Worm (Caenorhabditis elegans): ENCODE measurements around the gene evl-18.

evl-18 gene

DNA sequence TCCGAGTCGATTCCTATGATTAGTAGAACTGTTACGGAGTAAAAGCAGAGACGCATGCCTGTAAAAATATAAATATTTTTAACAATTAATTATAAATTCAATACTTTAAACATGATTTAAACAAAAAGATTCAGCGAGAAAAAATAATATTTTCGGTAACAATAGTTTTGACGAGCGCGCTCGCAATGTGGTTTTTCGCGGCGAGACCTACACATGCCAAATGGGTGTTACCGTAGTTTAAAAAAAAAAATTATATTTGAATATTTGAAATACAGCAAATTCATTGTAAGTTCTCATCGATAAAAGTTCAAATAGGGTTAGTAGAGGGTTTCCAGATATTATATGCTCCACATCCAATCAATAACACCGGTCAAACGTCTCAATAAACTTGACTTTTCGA lies 8.4 kb downstream of the evl-18 start, which contains the start of gene gldi-5:
Gene gldi-5 (minus strand): TSS at position 58 of the 400 bp plus-strand sequence.
- TF ChIP-seq ceh-45 (GFP tag; IDR thresholded peaks at IDR 0.05), result no peak

DNA sequence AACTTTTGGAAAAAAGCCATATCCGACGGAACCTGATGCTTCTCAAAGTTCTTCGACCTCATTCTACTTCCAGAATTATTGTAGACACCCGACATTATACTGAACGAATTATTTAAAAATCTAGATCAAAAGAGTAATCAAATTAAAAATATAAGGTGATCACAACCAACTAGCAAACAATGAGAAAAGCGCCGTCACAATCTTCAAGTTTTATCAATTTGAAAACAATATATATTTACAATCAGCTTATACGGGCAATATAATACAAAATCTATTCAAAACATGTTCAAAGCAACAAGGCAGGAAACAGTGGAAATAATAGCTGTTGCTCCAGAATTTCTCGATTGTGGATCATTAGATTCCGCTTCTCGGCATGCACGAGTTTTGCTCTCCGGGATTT lies 10.0 kb downstream of the evl-18 start, which contains the start of gene C14B1.12:
Gene C14B1.12 (minus strand): TSS at position 101 of the 400 bp plus-strand sequence.
- TF ChIP-seq hlh-30 (tag; optimal IDR thresholded peaks at IDR 0.05; ENCODE audit: insufficient read depth) (no peak), dve-1 (tag; optimal IDR thresholded peaks at IDR 0.05) (no peak), ztf-16 (tag; optimal IDR thresholded peaks at IDR 0.05) (no peak), ama-1 (optimal IDR thresholded peaks at IDR 0.05) (no peak), pha-2 (tag; optimal IDR thresholded peaks at IDR 0.05) (no peak), tbx-7 (tag; optimal IDR thresholded peaks at IDR 0.05) (no peak), ttx-3 (tag; optimal IDR thresholded peaks at IDR 0.05) (no peak), ref-2 (tag; optimal IDR thresholded peaks at IDR 0.05) (no peak), nhr-11 (tag; optimal IDR thresholded peaks at IDR 0.05) (no peak), elt-2 (tag; optimal IDR thresholded peaks at IDR 0.05) (no peak), tbx-2 (tag; optimal IDR thresholded peaks at IDR 0.05) (no peak), K02D7.2 (tag; optimal IDR thresholded peaks at IDR 0.05) (no peak), ceh-45 (GFP tag; IDR thresholded peaks at IDR 0.05) (no peak), unc-55 (GFP tag; optimal IDR thresholded peaks at IDR 0.05) (no peak), sdc-2 (tag; optimal IDR thresholded peaks at IDR 0.05) (no peak), ceh-34 (tag; optimal IDR thresholded peaks at IDR 0.05) (no peak)

DNA sequence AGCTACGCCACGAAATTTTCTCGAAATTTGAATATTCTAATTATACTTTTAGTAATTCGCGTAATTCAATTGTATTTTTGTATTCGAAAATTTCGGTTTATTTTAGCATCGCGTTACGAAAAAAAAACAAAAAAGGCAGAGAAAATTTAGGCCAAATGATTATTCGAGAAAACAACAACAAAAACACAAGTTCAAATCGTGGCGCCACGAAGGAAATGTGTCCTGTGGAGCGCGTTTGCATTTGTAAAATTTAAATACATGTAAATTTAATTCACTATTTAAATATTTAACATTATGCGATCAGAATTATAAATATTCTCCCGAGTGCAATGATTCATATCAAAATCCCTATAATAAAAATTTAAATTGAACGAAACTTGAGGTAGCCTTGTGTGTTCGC lies 11.1 kb downstream of the evl-18 start:
- TF ChIP-seq K02D7.2 (tag; optimal IDR thresholded peaks at IDR 0.05) (no peak), ceh-18 (tag; optimal IDR thresholded peaks at IDR 0.05) (no peak), mec-3 (tag; optimal IDR thresholded peaks at IDR 0.05; ENCODE audit: borderline replicate concordance) (no peak), elt-2 (tag; optimal IDR thresholded peaks at IDR 0.05) (no peak), ttx-3 (tag; optimal IDR thresholded peaks at IDR 0.05) (no peak), pag-3 (tag; optimal IDR thresholded peaks at IDR 0.05; ENCODE audit: borderline replicate concordance) (no peak), ama-1 (optimal IDR thresholded peaks at IDR 0.05) (no peak), ceh-6 (GFP tag; optimal IDR thresholded peaks at IDR 0.05) (no peak), pha-2 (tag; optimal IDR thresholded peaks at IDR 0.05) (no peak), ceh-2 (tag; optimal IDR thresholded peaks at IDR 0.05) (no peak), Y22D7AL.16 (tag; optimal IDR thresholded peaks at IDR 0.05) (no peak), unc-42 (tag; optimal IDR thresholded peaks at IDR 0.05) (no peak), che-1 (tag; optimal IDR thresholded peaks at IDR 0.05) (no peak), ceh-45 (GFP tag; IDR thresholded peaks at IDR 0.05) (no peak), npax-4 (tag; optimal IDR thresholded peaks at IDR 0.05) (no peak), ceh-31 (tag; optimal IDR thresholded peaks at IDR 0.05) (no peak), ceh-14 (tag; optimal IDR thresholded peaks at IDR 0.05) (no peak)

DNA sequence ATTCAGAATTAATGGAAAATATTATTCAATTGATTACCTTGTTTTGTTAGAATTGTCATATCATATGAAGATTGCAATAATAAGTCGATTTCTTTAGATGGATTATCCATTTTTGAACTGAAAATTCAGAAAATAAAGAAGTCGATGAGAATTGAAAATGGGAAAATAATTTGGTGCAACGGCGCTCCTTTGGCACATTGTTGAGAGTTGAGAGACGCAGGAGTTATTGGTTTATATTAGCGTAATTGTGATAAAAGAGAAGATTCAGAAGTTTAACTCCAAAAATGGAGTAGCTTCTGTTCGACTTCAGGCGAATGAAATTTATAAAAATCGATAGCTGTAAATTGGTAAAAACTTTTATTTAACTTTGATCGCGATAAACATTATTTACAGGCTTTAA lies 15.3 kb downstream of the evl-18 start, which contains the start of gene C14B1.8:
Gene C14B1.8 (minus strand): TSS at position 117 of the 400 bp plus-strand sequence.
- TF ChIP-seq fax-1 (tag; optimal IDR thresholded peaks at IDR 0.05), result no peak
- peak; percentile 95 for TF ChIP-seq unc-42 (tag; optimal IDR thresholded peaks at IDR 0.05)

DNA sequence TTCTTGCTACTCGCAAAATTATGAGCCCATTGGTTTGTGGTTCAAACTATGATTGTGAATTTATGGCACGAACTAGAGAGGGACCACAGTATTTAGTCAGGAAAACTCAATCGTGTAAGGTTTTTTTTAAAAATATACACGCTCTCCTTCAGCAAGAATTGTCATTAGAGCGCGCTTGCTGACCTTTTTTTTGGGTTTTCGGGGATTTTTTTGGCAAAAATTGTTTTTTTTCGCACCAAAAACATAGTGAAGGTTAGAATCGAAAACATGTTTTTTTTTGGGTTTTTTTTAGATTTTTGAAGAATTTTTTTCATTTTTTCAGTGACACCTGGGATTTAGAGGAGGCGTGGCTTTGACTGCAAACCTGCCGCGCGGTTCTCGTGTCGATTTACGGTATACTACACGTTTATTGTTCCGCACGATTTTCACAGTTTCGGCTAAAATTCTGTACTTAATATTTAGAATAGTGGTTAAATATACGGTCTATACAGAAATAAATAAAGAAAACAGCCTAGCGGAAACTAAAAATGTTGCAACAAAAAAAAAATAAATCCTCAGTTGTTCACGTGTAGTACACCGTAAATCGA lies 18.7 kb downstream of the evl-18 start:
- TF ChIP-seq ets-4 (tag; optimal IDR thresholded peaks at IDR 0.05) (no peak), tbx-2 (tag; optimal IDR thresholded peaks at IDR 0.05) (peak; percentile 16), gmeb-2 (tag; optimal IDR thresholded peaks at IDR 0.05) (no peak)

DNA sequence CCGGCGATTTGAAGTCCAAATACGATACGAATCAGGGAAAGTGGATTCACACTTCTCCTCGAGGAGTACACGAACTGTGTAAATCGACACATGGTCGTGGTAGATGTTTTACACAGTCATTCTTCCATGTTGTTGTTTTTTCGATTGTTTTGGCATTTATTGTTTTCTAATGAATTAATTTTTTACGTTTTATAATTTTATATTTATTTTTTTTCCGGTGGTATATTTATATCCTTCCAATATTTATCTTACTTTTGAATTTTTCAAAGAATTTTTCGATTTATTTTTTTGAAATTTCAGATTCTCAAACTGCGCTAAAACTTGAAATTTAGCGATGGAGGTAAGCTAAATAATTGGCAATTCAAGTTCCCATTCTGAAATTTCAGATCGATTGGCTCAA lies 21.7 kb downstream of the evl-18 start, which contains the start of gene nrde-1:
Gene nrde-1 (plus strand): TSS at position 301 of the 400 bp plus-strand sequence.
- no peak for TF ChIP-seq Y22D7AL.16 (tag; optimal IDR thresholded peaks at IDR 0.05)
- no peak for TF ChIP-seq lin-11 (tag; optimal IDR thresholded peaks at IDR 0.05)
- no peak for TF ChIP-seq pat-9 (tag; optimal IDR thresholded peaks at IDR 0.05)
- no peak for TF ChIP-seq ceh-9 (tag; optimal IDR thresholded peaks at IDR 0.05)
- TF ChIP-seq zip-5 (tag; optimal IDR thresholded peaks at IDR 0.05), result no peak
- TF ChIP-seq pag-3 (tag; optimal IDR thresholded peaks at IDR 0.05; ENCODE audit: borderline replicate concordance), result no peak
- no peak for TF ChIP-seq T23F11.4 (GFP tag; optimal IDR thresholded peaks at IDR 0.05)
- TF ChIP-seq hlh-30 (tag; optimal IDR thresholded peaks at IDR 0.05; ENCODE audit: insufficient read depth), result no peak
- TF ChIP-seq ceh-24 (tag; optimal IDR thresholded peaks at IDR 0.05), result no peak
- no peak for TF ChIP-seq tbx-2 (tag; optimal IDR thresholded peaks at IDR 0.05)
- TF ChIP-seq elt-4 (tag; optimal IDR thresholded peaks at IDR 0.05), result no peak
- no peak for TF ChIP-seq pros-1 (tag; optimal IDR thresholded peaks at IDR 0.05)
- TF ChIP-seq dve-1 (tag; optimal IDR thresholded peaks at IDR 0.05), result no peak
- no peak for TF ChIP-seq tbx-7 (tag; optimal IDR thresholded peaks at IDR 0.05)
- no peak for TF ChIP-seq ttx-3 (tag; optimal IDR thresholded peaks at IDR 0.05)
- TF ChIP-seq ceh-31 (tag; optimal IDR thresholded peaks at IDR 0.05), result no peak
- TF ChIP-seq ceh-22 (tag; optimal IDR thresholded peaks at IDR 0.05), result no peak
- no peak for TF ChIP-seq hlh-8 (tag; optimal IDR thresholded peaks at IDR 0.05)
- TF ChIP-seq ceh-45 (GFP tag; IDR thresholded peaks at IDR 0.05), result no peak

All from whole organism, late embryonic.